Comparison of ENCODE assay signal across 8 worm cellular contexts in the genomic region with DNA sequence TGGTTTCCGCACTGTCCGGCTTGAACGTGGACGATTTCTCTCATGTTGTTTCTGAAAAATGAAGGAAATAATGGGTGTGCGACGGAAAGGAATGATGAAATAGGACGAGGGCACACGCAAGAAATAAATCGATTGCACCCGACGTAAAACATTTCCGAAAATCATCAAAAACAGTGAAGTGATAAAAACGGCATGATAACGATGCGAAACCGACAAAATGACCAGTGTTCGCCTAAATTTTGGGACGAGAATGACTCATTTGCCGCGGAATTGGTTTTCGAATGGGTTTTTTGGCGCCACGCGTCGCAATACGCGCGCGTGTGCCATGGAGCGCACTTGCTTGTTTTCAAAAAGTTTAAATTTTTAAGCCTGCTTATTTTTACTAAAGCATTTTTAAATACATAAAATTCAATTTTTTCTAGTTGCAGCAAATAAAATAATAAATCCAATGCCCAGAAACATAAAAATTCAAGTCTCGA.
TF ChIP-seq lines count a peak whose summit lies in the region.

Gene tbb-1 (minus strand): TSS at position 51 of the 479 bp plus-strand sequence.
Gene rib-2 (plus strand): TSS at position 429 of the 479 bp plus-strand sequence.

TF ChIP-seq in whole organism, L1 larva, 84 proteins besides CTCF, POLR2A, EP300 and RAD21 (continues in another document):
- peak; percentile 55 to 84 for TF ChIP-seq lsy-2 (tag; optimal IDR thresholded peaks at IDR 0.05; lab: Kevin White, UChicago)
- peak; percentile 52 for TF ChIP-seq lin-13 (GFP tag; optimal IDR thresholded peaks at IDR 0.05; lab: Kevin White, UChicago)
- TF ChIP-seq C16A3.4 (tag; optimal IDR thresholded peaks at IDR 0.05; lab: Kevin White, UChicago): peak; percentile 54
- TF ChIP-seq jun-1 (tag; optimal IDR thresholded peaks at IDR 0.05; lab: Kevin White, UChicago): peak; percentile 72
- no peak for TF ChIP-seq hpl-2 (GFP tag; optimal IDR thresholded peaks at IDR 0.05; lab: Kevin White, UChicago)
- TF ChIP-seq snu-23 (GFP tag; optimal IDR thresholded peaks at IDR 0.05; lab: Kevin White, UChicago): peak; percentile 76
- peak; percentile 57 for TF ChIP-seq xbp-1 (tag; optimal IDR thresholded peaks at IDR 0.05; lab: Kevin White, UChicago)
- TF ChIP-seq unc-86 (tag; optimal IDR thresholded peaks at IDR 0.05; lab: Kevin White, UChicago): peak; percentile 32
- TF ChIP-seq swsn-7 (tag; optimal IDR thresholded peaks at IDR 0.05; lab: Kevin White, UChicago): peak; percentile 21
- TF ChIP-seq blmp-1 (tag; optimal IDR thresholded peaks at IDR 0.05; lab: Kevin White, UChicago): peak; percentile 61

TF ChIP-seq in whole organism, L2 larva, 48 proteins besides CTCF, POLR2A, EP300 and RAD21 (continues in another document):
- TF ChIP-seq lin-11 (tag; optimal IDR thresholded peaks at IDR 0.05; lab: Kevin White, UChicago) (peak; percentile 43), ama-1 (optimal IDR thresholded peaks at IDR 0.05; lab: Kevin White, UChicago) (peak; percentile 76), nhr-11 (tag; optimal IDR thresholded peaks at IDR 0.05; lab: Kevin White, UChicago) (no peak), peb-1 (tag; optimal IDR thresholded peaks at IDR 0.05; lab: Kevin White, UChicago) (no peak), nhr-21 (tag; optimal IDR thresholded peaks at IDR 0.05; lab: Kevin White, UChicago) (peak; percentile 48), lin-39 (tag; optimal IDR thresholded peaks at IDR 0.05; lab: Kevin White, UChicago) (no peak), crh-2 (tag; optimal IDR thresholded peaks at IDR 0.05; lab: Kevin White, UChicago) (peak; percentile 97), unc-62 (GFP tag; optimal IDR thresholded peaks at IDR 0.05; lab: Kevin White, UChicago) (no peak), ceh-82 (tag; optimal IDR thresholded peaks at IDR 0.05; lab: Kevin White, UChicago) (no peak), nhr-25 (tag; optimal IDR thresholded peaks at IDR 0.05; lab: Kevin White, UChicago) (peak; percentile 66), nhr-6 (tag; optimal IDR thresholded peaks at IDR 0.05; lab: Kevin White, UChicago) (no peak)

TF ChIP-seq in whole organism, L3 larva, 47 proteins besides CTCF, POLR2A, EP300 and RAD21 (continues in another document):
- peak; percentile 78 for TF ChIP-seq nhr-25 (tag; optimal IDR thresholded peaks at IDR 0.05; lab: Kevin White, UChicago)
- TF ChIP-seq fos-1 (tag; optimal IDR thresholded peaks at IDR 0.05; lab: Kevin White, UChicago): peak; percentile 98
- no peak for TF ChIP-seq ztf-11 (tag; optimal IDR thresholded peaks at IDR 0.05; lab: Kevin White, UChicago)
- TF ChIP-seq jun-1 (tag; optimal IDR thresholded peaks at IDR 0.05; lab: Kevin White, UChicago): peak; percentile 95
- no peak for TF ChIP-seq unc-62 (GFP tag; optimal IDR thresholded peaks at IDR 0.05; lab: Kevin White, UChicago)
- no peak for TF ChIP-seq nhr-43 (tag; optimal IDR thresholded peaks at IDR 0.05; lab: Kevin White, UChicago; ENCODE audit: poor library complexity, severe bottlenecking)
- no peak for TF ChIP-seq zag-1 (tag; optimal IDR thresholded peaks at IDR 0.05; lab: Kevin White, UChicago)
- TF ChIP-seq nhr-237 (tag; optimal IDR thresholded peaks at IDR 0.05; lab: Kevin White, UChicago): no peak
- TF ChIP-seq elt-3 (tag; optimal IDR thresholded peaks at IDR 0.05; lab: Kevin White, UChicago): no peak
- TF ChIP-seq lin-39 (tag; optimal IDR thresholded peaks at IDR 0.05; lab: Kevin White, UChicago): peak; percentile 94
- TF ChIP-seq sea-2 (GFP tag; optimal IDR thresholded peaks at IDR 0.05; lab: Kevin White, UChicago): no peak

TF ChIP-seq in whole organism, L4 larva, 104 proteins besides CTCF, POLR2A, EP300 and RAD21 (continues in another document):
- peak; percentile 75 for TF ChIP-seq nhr-48 (tag; optimal IDR thresholded peaks at IDR 0.05; lab: Kevin White, UChicago)
- 0 out of 2 replicates have a peak, but pooled peaks have one; percentile 18 for TF ChIP-seq ceh-20 (GFP tag; IDR thresholded peaks at IDR 0.05; lab: Robert Waterston, UW)
- no peak for TF ChIP-seq mxl-2 (GFP tag; conservative IDR thresholded peaks at IDR 0.05; lab: Robert Waterston, UW)
- peak; percentile 97 for TF ChIP-seq lin-1 (GFP tag; IDR thresholded peaks at IDR 0.05; lab: Robert Waterston, UW)
- peak; percentile 71 for TF ChIP-seq nhr-25 (tag; optimal IDR thresholded peaks at IDR 0.05; lab: Kevin White, UChicago; ENCODE audit: borderline replicate concordance, insufficient read depth)
- TF ChIP-seq hmg-1.1 (GFP tag; IDR thresholded peaks at IDR 0.05; lab: Robert Waterston, UW): no peak
- no peak for TF ChIP-seq zip-11 (GFP tag; IDR thresholded peaks at IDR 0.05; lab: Robert Waterston, UW)
- TF ChIP-seq zip-2 (tag; optimal IDR thresholded peaks at IDR 0.05; lab: Kevin White, UChicago): no peak
- TF ChIP-seq nhr-41 (GFP tag; IDR thresholded peaks at IDR 0.05; lab: Robert Waterston, UW): peak; percentile 68; the same call in 1 of the 2 replicates
- TF ChIP-seq tra-1 (GFP tag; IDR thresholded peaks at IDR 0.05; lab: Robert Waterston, UW): peak; percentile 85

TF ChIP-seq in whole organism, late embryonic, 69 proteins besides CTCF, POLR2A, EP300 and RAD21:
- TF ChIP-seq ceh-30 (tag; optimal IDR thresholded peaks at IDR 0.05; lab: Kevin White, UChicago) (peak; percentile 32), pqm-1 (tag; optimal IDR thresholded peaks at IDR 0.05; lab: Kevin White, UChicago) (no peak), tbx-2 (tag; optimal IDR thresholded peaks at IDR 0.05; lab: Kevin White, UChicago) (peak; percentile 21), ref-2 (tag; optimal IDR thresholded peaks at IDR 0.05; lab: Kevin White, UChicago) (no peak), ceh-14 (tag; optimal IDR thresholded peaks at IDR 0.05; lab: Kevin White, UChicago) (peak; percentile 11), ceh-2 (tag; optimal IDR thresholded peaks at IDR 0.05; lab: Kevin White, UChicago) (no peak), ceh-34 (tag; optimal IDR thresholded peaks at IDR 0.05; lab: Kevin White, UChicago) (peak; percentile 24), nfya-1 (tag; optimal IDR thresholded peaks at IDR 0.05; lab: Kevin White, UChicago) (peak; percentile 34), unc-42 (tag; optimal IDR thresholded peaks at IDR 0.05; lab: Kevin White, UChicago) (peak; percentile 31), ceh-31 (tag; optimal IDR thresholded peaks at IDR 0.05; lab: Kevin White, UChicago) (peak; percentile 21), elt-2 (tag; optimal IDR thresholded peaks at IDR 0.05; lab: Kevin White, UChicago) (peak; percentile 37)
TF ChIP-seq in whole organism, late embryonic: peak in this region for 8.

TF ChIP-seq in whole organism, midembryonic, 9 proteins besides CTCF, POLR2A, EP300 and RAD21:
- TF ChIP-seq flt-1 (GFP tag; IDR thresholded peaks at IDR 0.05; lab: Robert Waterston, UW): no peak
- peak; percentile 97 for TF ChIP-seq ztf-23 (GFP tag; IDR thresholded peaks at IDR 0.05; lab: Robert Waterston, UW)
- TF ChIP-seq tab-1 (GFP tag; IDR thresholded peaks at IDR 0.05; lab: Robert Waterston, UW): no peak

TF ChIP-seq in whole organism, mixed stage, embryonic, 35 proteins besides CTCF, POLR2A, EP300 and RAD21 (continues in another document):
- TF ChIP-seq snpc-4 (tag; optimal IDR thresholded peaks at IDR 0.05; lab: Kevin White, UChicago): no peak
- TF ChIP-seq ceh-83 (GFP tag; optimal IDR thresholded peaks at IDR 0.05; lab: Kevin White, UChicago): peak; percentile 30
- peak; percentile 70 for TF ChIP-seq lsy-2 (tag; optimal IDR thresholded peaks at IDR 0.05; lab: Kevin White, UChicago)
- no peak for TF ChIP-seq unc-62 (GFP tag; optimal IDR thresholded peaks at IDR 0.05; lab: Kevin White, UChicago)
- no peak for TF ChIP-seq ztf-11 (tag; optimal IDR thresholded peaks at IDR 0.05; lab: Kevin White, UChicago)
- peak; percentile 28 for TF ChIP-seq drap-1 (GFP tag; optimal IDR thresholded peaks at IDR 0.05; lab: Kevin White, UChicago)
- TF ChIP-seq tbx-8 (GFP tag; optimal IDR thresholded peaks at IDR 0.05; lab: Kevin White, UChicago): no peak
- no peak for TF ChIP-seq zip-8 (tag; optimal IDR thresholded peaks at IDR 0.05; lab: Kevin White, UChicago)
- TF ChIP-seq bed-3 (GFP tag; optimal IDR thresholded peaks at IDR 0.05; lab: Kevin White, UChicago): no peak
- peak; percentile 55 for TF ChIP-seq lin-13 (tag; optimal IDR thresholded peaks at IDR 0.05; lab: Kevin White, UChicago)
- no peak for TF ChIP-seq nhr-12 (tag; optimal IDR thresholded peaks at IDR 0.05; lab: Kevin White, UChicago)
- no peak for TF ChIP-seq lin-32 (GFP tag; optimal IDR thresholded peaks at IDR 0.05; lab: Kevin White, UChicago)
- TF ChIP-seq ham-2 (GFP tag; optimal IDR thresholded peaks at IDR 0.05; lab: Kevin White, UChicago): no peak
- no peak for TF ChIP-seq unc-39 (tag; optimal IDR thresholded peaks at IDR 0.05; lab: Kevin White, UChicago)
- peak; percentile 60 for TF ChIP-seq ceh-39 (tag; optimal IDR thresholded peaks at IDR 0.05; lab: Kevin White, UChicago)
- no peak for TF ChIP-seq flh-1 (GFP tag; optimal IDR thresholded peaks at IDR 0.05; lab: Kevin White, UChicago)
- peak; percentile 93 for TF ChIP-seq mep-1 (tag; optimal IDR thresholded peaks at IDR 0.05; lab: Kevin White, UChicago)
- no peak for TF ChIP-seq mls-2 (tag; optimal IDR thresholded peaks at IDR 0.05; lab: Kevin White, UChicago)

TF ChIP-seq in whole organism, young adult, 124 proteins besides CTCF, POLR2A, EP300 and RAD21 (continues in another document):
- TF ChIP-seq K12H6.12 (tag; optimal IDR thresholded peaks at IDR 0.05; lab: Kevin White, UChicago) (peak; percentile 38), F49E8.2 (tag; optimal IDR thresholded peaks at IDR 0.05; lab: Kevin White, UChicago; ENCODE audit: insufficient read depth) (peak; percentile 95), nhr-27 (tag; optimal IDR thresholded peaks at IDR 0.05; lab: Kevin White, UChicago) (no peak), Y67H2A.10 (GFP tag; conservative IDR thresholded peaks at IDR 0.05; lab: Robert Waterston, UW) (peak; percentile 94), F10E7.11 (tag; optimal IDR thresholded peaks at IDR 0.05; lab: Kevin White, UChicago) (no peak), snpc-3.4 (tag; optimal IDR thresholded peaks at IDR 0.05; lab: Kevin White, UChicago) (peak; percentile 97), ceh-27 (GFP tag; optimal IDR thresholded peaks at IDR 0.05; lab: Kevin White, UChicago) (peak; percentile 69), Y95B8A.8 (GFP tag; IDR thresholded peaks at IDR 0.05; lab: Robert Waterston, UW) (peak; percentile 99), mcd-1 (GFP tag; IDR thresholded peaks at IDR 0.05; lab: Robert Waterston, UW) (peak; percentile 98), Y79H2A.3 (GFP tag; conservative IDR thresholded peaks at IDR 0.05; lab: Robert Waterston, UW) (peak; percentile 97), B0035.1 (tag; optimal IDR thresholded peaks at IDR 0.05; lab: Kevin White, UChicago) (peak; percentile 17), sea-2 (GFP tag; IDR thresholded peaks at IDR 0.05; lab: Robert Waterston, UW) (no peak), madf-10 (tag; optimal IDR thresholded peaks at IDR 0.05; lab: Kevin White, UChicago) (peak; percentile 78), F23B12.7 (tag; optimal IDR thresholded peaks at IDR 0.05; lab: Kevin White, UChicago; ENCODE audit: insufficient read depth) (peak; percentile 93), sptf-2 (GFP tag; optimal IDR thresholded peaks at IDR 0.05; lab: Kevin White, UChicago) (peak; percentile 3), mes-4 (tag; optimal IDR thresholded peaks at IDR 0.05; lab: Kevin White, UChicago) (no peak), rcor-1 (GFP tag; IDR thresholded peaks at IDR 0.05; lab: Robert Waterston, UW) (peak; percentile 94), let-526 (GFP tag; IDR thresholded peaks at IDR 0.05; lab: Robert Waterston, UW) (peak; percentile 89)
